Worm (Caenorhabditis elegans): ENCODE results near the gene C06E1.7.
A peak's percentile ranks its signal among the peaks of the same experiment; 100 is the strongest.

C06E1.7 gene

ce11 chrIII:8630833-8631232 lies 37.3 kb upstream of the C06E1.7 start, which contains the start of gene dnj-10 (continued):
- TF ChIP-seq Y75B8A.6 (GFP tag; IDR thresholded peaks at IDR 0.05) (no peak), F37D6.2 (tag; optimal IDR thresholded peaks at IDR 0.05) (no peak), nhr-111 (GFP tag; optimal IDR thresholded peaks at IDR 0.05) (no peak), D1046.2 (GFP tag; IDR thresholded peaks at IDR 0.05) (no peak), lin-38 (GFP tag; IDR thresholded peaks at IDR 0.05) (peak; percentile 70), snpc-1.2 (GFP tag; IDR thresholded peaks at IDR 0.05) (no peak), lir-3 (tag; optimal IDR thresholded peaks at IDR 0.05) (no peak), hif-1 (tag; optimal IDR thresholded peaks at IDR 0.05) (no peak), unc-39 (tag; optimal IDR thresholded peaks at IDR 0.05) (no peak), egl-27 (tag; optimal IDR thresholded peaks at IDR 0.05) (no peak), ctbp-1 (GFP tag; IDR thresholded peaks at IDR 0.05) (0 out of 2 replicates have a peak, but pooled peaks have one; percentile 27), lsy-2 (tag; optimal IDR thresholded peaks at IDR 0.05) (peak in 1 of 2 experiments; percentile 84), madf-5 (GFP tag; IDR thresholded peaks at IDR 0.05) (no peak), nhr-28 (tag; optimal IDR thresholded peaks at IDR 0.05) (peak; percentile 25), hmg-1.1 (GFP tag; IDR thresholded peaks at IDR 0.05) (0 out of 2 replicates have a peak, but pooled peaks have one; percentile 8), tag-97 (GFP tag; IDR thresholded peaks at IDR 0.05) (no peak), Y105C5A.15 (GFP tag; IDR thresholded peaks at IDR 0.05) (no peak), mes-2 (tag; optimal IDR thresholded peaks at IDR 0.05; ENCODE audit: poor library complexity, severe bottlenecking) (peak; percentile 69), zfp-2 (tag; optimal IDR thresholded peaks at IDR 0.05) (no peak), lin-13 (GFP tag; optimal IDR thresholded peaks at IDR 0.05) (no peak), dmd-9 (GFP tag; IDR thresholded peaks at IDR 0.05) (no peak)

- TF ChIP-seq lin-13 (GFP tag; optimal IDR thresholded peaks at IDR 0.05) (peak; percentile 3), lin-38 (GFP tag; IDR thresholded peaks at IDR 0.05) (peak; percentile 54), dmd-6 (GFP tag; IDR thresholded peaks at IDR 0.05) (no peak), vab-7 (GFP tag; IDR thresholded peaks at IDR 0.05) (no peak), dpl-1 (GFP tag; optimal IDR thresholded peaks at IDR 0.05) (peak; percentile 72)
These were observed 35.0 kb upstream of the C06E1.7 start, which contains the start of the genes polk-1 and gpr-1 for ce11 chrIII:8628405-8628982. TSS of gene polk-1 (minus strand) at chrIII:8628590. TSS of gene gpr-1 (plus strand) at chrIII:8628932.

- TF ChIP-seq unc-62 (GFP tag; optimal IDR thresholded peaks at IDR 0.05 in 1 of 2) (peak in 1 of 2 experiments; percentile 51), unc-62 (tag; optimal IDR thresholded peaks at IDR 0.05) (no peak), madf-9 (GFP tag; conservative IDR thresholded peaks at IDR 0.05) (no peak), hif-1 (tag; optimal IDR thresholded peaks at IDR 0.05) (no peak), unc-39 (tag; optimal IDR thresholded peaks at IDR 0.05) (no peak), ceh-20 (GFP tag; IDR thresholded peaks at IDR 0.05) (no peak)
These were observed 31.6 kb upstream of the C06E1.7 start for ce11 chrIII:8625125-8625524.

ce11 chrIII:8622435-8622834 lies 28.9 kb upstream of the C06E1.7 start, which contains the start of gene ceh-16:
TSS of gene ceh-16 (plus strand) at chrIII:8622735.
- TF ChIP-seq nhr-41 (GFP tag; IDR thresholded peaks at IDR 0.05): no peak

- TF ChIP-seq nhr-237 (tag; optimal IDR thresholded peaks at IDR 0.05) (no peak), fkh-10 (GFP tag; optimal IDR thresholded peaks at IDR 0.05) (no peak), tag-97 (GFP tag; IDR thresholded peaks at IDR 0.05) (no peak), T20F7.1 (GFP tag; optimal IDR thresholded peaks at IDR 0.05) (no peak), lin-38 (GFP tag; IDR thresholded peaks at IDR 0.05) (no peak), cey-2 (tag; optimal IDR thresholded peaks at IDR 0.05; ENCODE audit: borderline replicate concordance, insufficient read depth) (no peak), hlh-30 (tag; optimal IDR thresholded peaks at IDR 0.05; ENCODE audit: insufficient read depth) (no peak), egl-27 (tag; optimal IDR thresholded peaks at IDR 0.05) (no peak), ceh-82 (tag; optimal IDR thresholded peaks at IDR 0.05) (no peak)
These were observed 28.5 kb upstream of the C06E1.7 start for ce11 chrIII:8621982-8622381.

Measured in whole organism, L4 larva.